Worm (Caenorhabditis elegans): Measurements from ENCODE around the gene srd-16.

- no peak for TF ChIP-seq nhr-28 (tag; optimal IDR thresholded peaks at IDR 0.05)
- no peak for TF ChIP-seq bed-3 (GFP tag; optimal IDR thresholded peaks at IDR 0.05)
- TF ChIP-seq lin-13 (tag; optimal IDR thresholded peaks at IDR 0.05) = no peak
- no peak for TF ChIP-seq blmp-1 (tag; optimal IDR thresholded peaks at IDR 0.05)
- TF ChIP-seq elt-1 (tag; optimal IDR thresholded peaks at IDR 0.05; ENCODE audit: borderline replicate concordance, insufficient read depth) = no peak
- no peak for TF ChIP-seq nhr-237 (tag; optimal IDR thresholded peaks at IDR 0.05)
- TF ChIP-seq elt-3 (tag; optimal IDR thresholded peaks at IDR 0.05) = no peak
- TF ChIP-seq pha-4 (tag; optimal IDR thresholded peaks at IDR 0.05) = no peak
- TF ChIP-seq mep-1 (tag; optimal IDR thresholded peaks at IDR 0.05) = no peak
- no peak for TF ChIP-seq tbx-8 (GFP tag; optimal IDR thresholded peaks at IDR 0.05)
- no peak for TF ChIP-seq unc-62 (GFP tag; optimal IDR thresholded peaks at IDR 0.05)
- no peak for TF ChIP-seq snpc-4 (tag; optimal IDR thresholded peaks at IDR 0.05)
These were observed 17.4 kb downstream of the srd-16 start for ce11 chrV:5882429-5882828.
